Worm (Caenorhabditis elegans): ENCODE results near the gene F41H10.5.

DNA sequence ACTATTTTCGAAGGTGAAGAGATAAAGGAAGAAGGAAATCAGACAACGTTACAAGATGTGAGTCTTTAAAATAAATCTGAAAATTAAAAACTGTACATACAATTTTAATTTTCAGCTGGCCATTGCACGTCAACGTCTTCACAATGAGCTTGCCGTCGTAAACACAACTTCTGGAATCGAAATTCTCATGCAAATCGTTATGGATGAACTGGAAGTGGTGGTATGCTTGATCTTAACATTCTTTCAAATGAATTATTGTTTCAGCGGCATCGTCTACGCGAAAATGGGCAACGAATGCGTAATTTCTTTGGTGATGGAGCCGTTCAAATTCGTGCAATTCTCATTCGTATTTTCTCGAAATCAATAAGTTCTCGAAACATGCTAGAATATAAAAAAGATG, 6.1 kb upstream of the F41H10.5 start:
- TF ChIP-seq pqm-1 (tag; optimal IDR thresholded peaks at IDR 0.05) (no peak), ceh-82 (tag; optimal IDR thresholded peaks at IDR 0.05) (no peak), nhr-28 (tag; optimal IDR thresholded peaks at IDR 0.05) (no peak), nhr-12 (tag; optimal IDR thresholded peaks at IDR 0.05) (no peak), zag-1 (tag; optimal IDR thresholded peaks at IDR 0.05) (no peak), nhr-11 (tag; optimal IDR thresholded peaks at IDR 0.05) (no peak), pha-4 (tag; optimal IDR thresholded peaks at IDR 0.05) (no peak)

All from whole organism, L3 larva.